Fruit fly (Drosophila melanogaster) whole organism, embryonic: ENCODE results near the gene CG12171.

Experiments
- B-H2 ChIP-seq: fragments of 200-800 bp; sonication (Bioruptor generic); optimal IDR thresholded peaks from 2 replicates; lab custom pipeline; 2018; ENCODE audit warnings: missing biosample characterization, mild to moderate bottlenecking, missing genetic modification characterization
- CG12104 ChIP-seq: fragments of 200-800 bp; sonication (Bioruptor generic); optimal IDR thresholded peaks from 3 replicates; lab custom pipeline; 2016; ENCODE audit warnings: missing biosample characterization, missing genetic modification characterization
- CG12391 ChIP-seq: fragments of 200-800 bp; sonication (Bioruptor generic); optimal IDR thresholded peaks from 3 replicates; lab custom pipeline; 2018; ENCODE audit warnings: missing biosample characterization, mild to moderate bottlenecking, missing genetic modification characterization, moderate library complexity
- CG14860 ChIP-seq: fragments of 200-800 bp; sonication (Bioruptor generic); IDR thresholded peaks from 3 replicates; pipeline ENCODE4 v1.3.6; 2022; ENCODE audit warnings: missing biosample characterization, missing genetic modification characterization; ENCODE audit not compliant: partially characterized antibody
- CG17829 ChIP-seq: fragments of 200-800 bp; optimal IDR thresholded peaks from 2 replicates; lab custom pipeline; 2019; ENCODE audit warnings: missing biosample characterization, mild to moderate bottlenecking, missing genetic modification characterization, moderate library complexity
- CG18764 ChIP-seq: fragments of 200-800 bp; sonication (Bioruptor generic); optimal IDR thresholded peaks from 3 replicates; lab custom pipeline; 2016; ENCODE audit warnings: missing biosample characterization, missing genetic modification characterization
- CG2129 ChIP-seq: fragments of 200-800 bp; sonication (Bioruptor generic); IDR thresholded peaks from 2 replicates; pipeline ENCODE4 v1.3.6; 2022; ENCODE audit warnings: missing biosample characterization, missing genetic modification characterization; ENCODE audit not compliant: partially characterized antibody
- CG4730 ChIP-seq: fragments of 200-800 bp; sonication (Bioruptor generic); IDR thresholded peaks from 2 replicates; pipeline ENCODE4 v1.3.6; 2022; ENCODE audit warnings: missing biosample characterization, missing genetic modification characterization
- CG5180 ChIP-seq: fragments of 200-800 bp; sonication (Bioruptor generic); optimal IDR thresholded peaks from 3 replicates; lab custom pipeline; 2017; ENCODE audit warnings: missing biosample characterization, missing genetic modification characterization, mild to moderate bottlenecking, moderate library complexity, missing genetic modification reagents
- CG6791 ChIP-seq: fragments of 200-800 bp; sonication (Bioruptor generic); IDR thresholded peaks from 3 replicates; pipeline ENCODE4 v1.3.6; 2022; ENCODE audit warnings: missing biosample characterization, missing genetic modification characterization; ENCODE audit not compliant: partially characterized antibody
- CG7987 ChIP-seq: fragments of 200-800 bp; sonication (Bioruptor generic); optimal IDR thresholded peaks from 2 replicates; lab custom pipeline; 2018; ENCODE audit warnings: missing biosample characterization, mild to moderate bottlenecking, missing genetic modification characterization, moderate library complexity
- CG8924 ChIP-seq: fragments of 200-800 bp; optimal IDR thresholded peaks from 3 replicates; lab custom pipeline; 2019; ENCODE audit warnings: missing biosample characterization, mild to moderate bottlenecking, missing genetic modification characterization, moderate library complexity
- Chrac-16 ChIP-seq: fragments of 200-800 bp; sonication (Bioruptor generic); optimal IDR thresholded peaks from 3 replicates; lab custom pipeline; 2016; ENCODE audit warnings: missing biosample characterization, missing genetic modification characterization
- CkIIα-i1 ChIP-seq: fragments of 200-800 bp; sonication (Bioruptor generic); IDR thresholded peaks from 2 replicates; pipeline ENCODE4 v1.3.6; 2022; ENCODE audit warnings: missing biosample characterization, missing genetic modification characterization
- Dll ChIP-seq: fragments of 200-800 bp; sonication (Bioruptor generic); IDR thresholded peaks from 4 replicates; pipeline ENCODE4 v1.3.6; 2022; ENCODE audit warnings: missing biosample characterization, missing genetic modification characterization; ENCODE audit not compliant: partially characterized antibody
- Ets65A ChIP-seq: fragments of 200-800 bp; sonication (Bioruptor generic); peaks from one replicate; lab custom pipeline; 2016; ENCODE audit warnings: missing biosample characterization, missing genetic modification characterization
- Fer1 ChIP-seq: fragments of 200-800 bp; sonication (Bioruptor generic); optimal IDR thresholded peaks from 2 replicates; lab custom pipeline; 2017; ENCODE audit warnings: missing biosample characterization, mild to moderate bottlenecking, missing genetic modification characterization
- Gug ChIP-seq: fragments of 200-800 bp; sonication (Bioruptor generic); IDR thresholded peaks from 4 replicates; pipeline ENCODE4 v1.3.6; 2022; ENCODE audit warnings: missing biosample characterization, missing genetic modification characterization
- H2.0 ChIP-seq: fragments of 200-800 bp; sonication (Bioruptor generic); IDR thresholded peaks from 2 replicates; pipeline ENCODE4 v1.3.6; 2022; ENCODE audit warnings: missing biosample characterization, missing genetic modification characterization
- HLH3B ChIP-seq: fragments of 200-800 bp; sonication (Bioruptor generic); IDR thresholded peaks from 2 replicates; pipeline ENCODE4 v1.3.6; 2022; ENCODE audit warnings: missing biosample characterization, missing genetic modification characterization
- Hand ChIP-seq: fragments of 200-800 bp; sonication (Bioruptor generic); optimal IDR thresholded peaks from 2 replicates; lab custom pipeline; 2017; ENCODE audit warnings: mild to moderate bottlenecking, missing biosample characterization, missing genetic modification reagents, missing genetic modification characterization
- Hey ChIP-seq: fragments of 200-800 bp; sonication (Bioruptor generic); optimal IDR thresholded peaks from 3 replicates; lab custom pipeline; 2018; ENCODE audit warnings: missing biosample characterization, mild to moderate bottlenecking, missing genetic modification characterization
- Hr39 ChIP-seq: fragments of >200 bp; optimal IDR thresholded peaks from 2 replicates; lab custom pipeline; 2017
- Jarid2 ChIP-seq: fragments of 200-800 bp; sonication (Bioruptor generic); optimal IDR thresholded peaks from 3 replicates; lab custom pipeline; 2017; ENCODE audit warnings: mild to moderate bottlenecking, missing biosample characterization, missing genetic modification reagents, missing genetic modification characterization
- Lim3 ChIP-seq: fragments of 200-800 bp; sonication (Bioruptor generic); IDR thresholded peaks from 2 replicates; pipeline ENCODE4 v1.3.6; 2022; ENCODE audit warnings: missing biosample characterization, missing genetic modification characterization
- Nf-YB ChIP-seq: fragments of 200-800 bp; sonication (Bioruptor generic); optimal IDR thresholded peaks from 3 replicates; lab custom pipeline; 2019; ENCODE audit warnings: missing biosample characterization, mild to moderate bottlenecking, missing genetic modification characterization, moderate library complexity
- NfI ChIP-seq: fragments of 200-800 bp; sonication (Bioruptor generic); optimal IDR thresholded peaks from 3 replicates; lab custom pipeline; 2018; ENCODE audit warnings: missing biosample characterization, mild to moderate bottlenecking, missing genetic modification characterization, moderate library complexity
- Rx ChIP-seq: fragments of 200-800 bp; sonication (Bioruptor generic); IDR thresholded peaks from 2 replicates; pipeline ENCODE4 v1.3.6; 2022; ENCODE audit warnings: missing biosample characterization, missing genetic modification characterization
- Spps ChIP-seq: fragments of 200-800 bp; sonication (Bioruptor generic); optimal IDR thresholded peaks from 2 replicates; lab custom pipeline; 2018; ENCODE audit warnings: missing biosample characterization, mild to moderate bottlenecking, missing genetic modification characterization
- TFAM ChIP-seq: fragments of 200-800 bp; sonication (Bioruptor generic); optimal IDR thresholded peaks from 2 replicates; lab custom pipeline; 2017; ENCODE audit warnings: missing biosample characterization, missing genetic modification characterization, inconsistent platforms
- Usf ChIP-seq: fragments of 200-800 bp; sonication (Bioruptor generic); optimal IDR thresholded peaks from 2 replicates; lab custom pipeline; 2017; ENCODE audit warnings: missing genotype, missing biosample characterization, missing genetic modification characterization
- bab2 ChIP-seq: fragments of 200-800 bp; sonication (Bioruptor generic); optimal IDR thresholded peaks from 2 replicates; lab custom pipeline; 2016; ENCODE audit warnings: missing biosample characterization, missing genetic modification characterization
- bowl ChIP-seq: fragments of 200-800 bp; sonication (Bioruptor generic); IDR thresholded peaks from 2 replicates; pipeline ENCODE4 v1.3.6; 2022; ENCODE audit warnings: missing biosample characterization, missing genetic modification characterization
- crol ChIP-seq: fragments of 200-800 bp; sonication (Bioruptor generic); IDR thresholded peaks from 2 replicates; pipeline ENCODE4 v1.3.6; 2022; ENCODE audit warnings: missing biosample characterization, missing genetic modification characterization
- cwo ChIP-seq: fragments of 200-800 bp; sonication (Bioruptor generic); optimal IDR thresholded peaks from 3 replicates; lab custom pipeline; 2017; ENCODE audit warnings: missing biosample characterization, missing genetic modification characterization, mild to moderate bottlenecking, moderate library complexity, missing genetic modification reagents
- disco-r ChIP-seq: fragments of 200-800 bp; sonication (Bioruptor generic); optimal IDR thresholded peaks from 2 replicates; lab custom pipeline; 2016; ENCODE audit warnings: missing biosample characterization, missing genetic modification characterization
- ham ChIP-seq: fragments of 200-800 bp; sonication (Bioruptor generic); IDR thresholded peaks from 2 replicates; pipeline ENCODE4 v1.3.6; 2022; ENCODE audit warnings: missing biosample characterization, missing genetic modification characterization
- her ChIP-seq: fragments of 200-800 bp; sonication (Bioruptor generic); optimal IDR thresholded peaks from 2 replicates; lab custom pipeline; 2016; ENCODE audit warnings: missing biosample characterization, missing genetic modification characterization
- lab ChIP-seq: fragments of 200-800 bp; sonication (Bioruptor generic); optimal IDR thresholded peaks from 3 replicates; lab custom pipeline; 2017; ENCODE audit warnings: missing biosample characterization, missing genetic modification characterization, mild to moderate bottlenecking, moderate library complexity, missing genetic modification reagents
- lbe ChIP-seq: fragments of 200-800 bp; sonication (Bioruptor generic); optimal IDR thresholded peaks from 2 replicates; lab custom pipeline; 2016; ENCODE audit warnings: missing biosample characterization, mild to moderate bottlenecking, missing genetic modification characterization
- maf-S ChIP-seq: fragments of 200-800 bp; sonication (Bioruptor generic); optimal IDR thresholded peaks from 2 replicates; lab custom pipeline; 2016; ENCODE audit warnings: missing biosample characterization, missing genetic modification characterization
- org-1 ChIP-seq: fragments of 200-800 bp; sonication (Bioruptor generic); optimal IDR thresholded peaks from 2 replicates; lab custom pipeline; 2017; ENCODE audit warnings: missing biosample characterization, missing genetic modification characterization
- pb ChIP-seq: fragments of 200-800 bp; sonication (Bioruptor generic); optimal IDR thresholded peaks from 3 replicates; lab custom pipeline; 2016; ENCODE audit warnings: missing biosample characterization, missing genetic modification characterization
- prd ChIP-seq, 3 experiments: fragments of >200 bp in 2 of 3; fragments of 200-800 bp in 1 of 3; sonication (Bioruptor generic) in 1 of 3; optimal IDR thresholded peaks in 2 of 3; IDR thresholded peaks in 1 of 3; 2 replicates in 2 of 3; 3 replicates in 1 of 3; pipeline versions ENCODE4 v1.3.6 to Lab custom; 2017 to 2022; ENCODE audit warnings: missing biosample characterization in 1 of 3, missing genetic modification characterization in 1 of 3
- repo ChIP-seq: fragments of 200-800 bp; sonication (Bioruptor generic); optimal IDR thresholded peaks from 2 replicates; lab custom pipeline; 2016; ENCODE audit warnings: missing biosample characterization, missing genetic modification characterization
- sisA ChIP-seq: fragments of 200-800 bp; sonication (Bioruptor generic); IDR thresholded peaks from 2 replicates; pipeline ENCODE4 v1.3.6; 2022; ENCODE audit warnings: missing biosample characterization, missing genetic modification characterization
- vfl ChIP-seq: fragments of 200-800 bp; sonication (Bioruptor generic); optimal IDR thresholded peaks from 2 replicates; lab custom pipeline; 2016; ENCODE audit warnings: missing biosample characterization, missing genetic modification characterization
- vnd ChIP-seq: fragments of 200-800 bp; sonication (Bioruptor generic); IDR thresholded peaks from 3 replicates; pipeline ENCODE4 v1.3.6; 2022; ENCODE audit warnings: missing biosample characterization, missing genetic modification characterization; ENCODE audit not compliant: partially characterized antibody

Gene CG12171

dm6 chr3R:5636519-5637430 lies 3.3 kb downstream of the CG12171 start, which contains the start of the genes CG31548 and CG12170 (continued):
- TF ChIP-seq bab2 (GFP tag; lab: Kevin White, UChicago) (peak; percentile 5), sisA (0 out of 2 replicates have a peak, but pooled peaks have one; percentile 6), Nf-YB (GFP tag; lab: Kevin White, UChicago) (peak; percentile 46), Ets65A (GFP tag; lab: Kevin White, UChicago) (no peak), Gug (GFP tag; lab: Robert Waterston, UW) (no peak), maf-S (GFP tag; lab: Kevin White, UChicago) (no peak), prd (optimal IDR thresholded peaks at IDR 0.05; lab: Kevin White, UChicago) (no peak), prd (GFP tag; IDR thresholded peaks at IDR 0.05; lab: Robert Waterston, UW) (peak; percentile 42; the same call in 1 of the 3 replicates), CG12104 (GFP tag; lab: Kevin White, UChicago) (no peak), CG12391 (tag; lab: Kevin White, UChicago) (peak; percentile 78), CG4730 (GFP tag; lab: Robert Waterston, UW) (no peak), repo (GFP tag; lab: Kevin White, UChicago) (no peak), Jarid2 (GFP tag; lab: Kevin White, UChicago) (no peak), CG6791 (GFP tag; lab: Robert Waterston, UW) (no peak), lbe (GFP tag; lab: Kevin White, UChicago) (peak; percentile 22), HLH3B (peak; percentile 36; the same call in 1 of the 2 replicates), Lim3 (no peak), CG18764 (GFP tag; lab: Kevin White, UChicago) (peak; percentile 42), Chrac-16 (GFP tag; lab: Kevin White, UChicago) (peak; percentile 39), Fer1 (GFP tag; lab: Kevin White, UChicago) (peak; percentile 41), Hr39 (lab: Kevin White, UChicago) (no peak), vfl (GFP tag; lab: Kevin White, UChicago) (peak; percentile 15), CG7987 (GFP tag; lab: Kevin White, UChicago) (no peak), CG17829 (tag; lab: Kevin White, UChicago) (peak; percentile 62), disco-r (GFP tag; lab: Kevin White, UChicago) (no peak), pb (no peak), crol (GFP tag; lab: Robert Waterston, UW) (no peak), TFAM (GFP tag; lab: Kevin White, UChicago) (no peak), cwo (GFP tag; lab: Kevin White, UChicago) (no peak), org-1 (no peak), vnd (no peak), Rx (GFP tag; lab: Robert Waterston, UW) (no peak; the same call in 1 of the 2 replicates), Spps (tag; lab: Kevin White, UChicago) (peak; percentile 27), CG5180 (no peak), Dll (no peak), Hey (no peak), ham (GFP tag; lab: Robert Waterston, UW) (no peak), CG14860 (GFP tag; lab: Robert Waterston, UW) (no peak), her (GFP tag; lab: Kevin White, UChicago) (peak; percentile 42), CG2129 (GFP tag; lab: Robert Waterston, UW) (no peak), CkIIα-i1 (GFP tag; lab: Robert Waterston, UW) (no peak), lab (GFP tag; lab: Kevin White, UChicago) (no peak), CG8924 (peak; percentile 65), bowl (GFP tag; lab: Robert Waterston, UW) (no peak), NfI (GFP tag; lab: Kevin White, UChicago) (no peak), Usf (GFP tag; lab: Kevin White, UChicago) (no peak), Hand (GFP tag; lab: Kevin White, UChicago) (no peak), B-H2 (GFP tag; lab: Kevin White, UChicago) (no peak), H2.0 (GFP tag; lab: Robert Waterston, UW) (0 out of 2 replicates have a peak, but pooled peaks have one; percentile 14)
